Worm (Caenorhabditis elegans): ENCODE data around the gene eif-2Bdelta.

The eif-2Bdelta gene

ce11 chrV:9492460-9492859, 21.2 kb upstream of the eif-2Bdelta start:
- TF ChIP-seq nhr-28 (tag; optimal IDR thresholded peaks at IDR 0.05) (peak; percentile 26), daf-16 (GFP tag; optimal IDR thresholded peaks at IDR 0.05) (no peak), daf-16 (tag; optimal IDR thresholded peaks at IDR 0.05) (peak; percentile 26), dve-1 (tag; optimal IDR thresholded peaks at IDR 0.05; ENCODE audit: insufficient read depth) (peak; percentile 56), nhr-102 (tag; optimal IDR thresholded peaks at IDR 0.05) (no peak), lin-15B (tag; optimal IDR thresholded peaks at IDR 0.05) (no peak), dmd-9 (GFP tag; IDR thresholded peaks at IDR 0.05) (no peak), ZK546.5 (tag; optimal IDR thresholded peaks at IDR 0.05) (no peak), saeg-2 (GFP tag; IDR thresholded peaks at IDR 0.05) (no peak), pqm-1 (tag; optimal IDR thresholded peaks at IDR 0.05) (peak; percentile 19), lin-1 (GFP tag; IDR thresholded peaks at IDR 0.05) (no peak), hlh-11 (tag; optimal IDR thresholded peaks at IDR 0.05) (peak; percentile 35), nhr-237 (tag; optimal IDR thresholded peaks at IDR 0.05) (no peak), ztf-11 (tag; optimal IDR thresholded peaks at IDR 0.05) (no peak), daf-8 (GFP tag; IDR thresholded peaks at IDR 0.05) (no peak), dmd-6 (GFP tag; IDR thresholded peaks at IDR 0.05) (peak; percentile 68), attf-4 (tag; optimal IDR thresholded peaks at IDR 0.05) (no peak), daf-19 (GFP tag; conservative IDR thresholded peaks at IDR 0.05) (no peak), php-3 (GFP tag; IDR thresholded peaks at IDR 0.05) (no peak), lin-39 (tag; optimal IDR thresholded peaks at IDR 0.05) (no peak), lin-13 (GFP tag; optimal IDR thresholded peaks at IDR 0.05) (no peak), lsy-2 (tag; optimal IDR thresholded peaks at IDR 0.05) (no peak), F37D6.2 (tag; optimal IDR thresholded peaks at IDR 0.05) (no peak), dmd-8 (GFP tag; IDR thresholded peaks at IDR 0.05) (no peak), cey-2 (tag; optimal IDR thresholded peaks at IDR 0.05; ENCODE audit: borderline replicate concordance, insufficient read depth) (no peak), ztf-7 (tag; optimal IDR thresholded peaks at IDR 0.05) (no peak), D1046.2 (GFP tag; IDR thresholded peaks at IDR 0.05) (no peak)

ce11 chrV:9496742-9497141, 16.9 kb upstream of the eif-2Bdelta start, which contains the start of gene gsnl-1:
Gene gsnl-1 (plus strand): TSS chrV:9497042.
- TF ChIP-seq lin-29 (GFP tag; IDR thresholded peaks at IDR 0.05) (no peak), nhr-48 (tag; optimal IDR thresholded peaks at IDR 0.05) (no peak), nhr-28 (tag; optimal IDR thresholded peaks at IDR 0.05) (no peak), daf-16 (GFP tag; optimal IDR thresholded peaks at IDR 0.05) (peak in 1 of 2 experiments; percentile 37), daf-16 (tag; optimal IDR thresholded peaks at IDR 0.05) (no peak), lin-39 (tag; optimal IDR thresholded peaks at IDR 0.05) (no peak), ceh-62 (tag; optimal IDR thresholded peaks at IDR 0.05) (no peak)

ce11 chrV:9499295-9499694, 14.3 kb upstream of the eif-2Bdelta start:
- TF ChIP-seq mdt-29 (GFP tag; IDR thresholded peaks at IDR 0.05) (no peak), lin-39 (tag; optimal IDR thresholded peaks at IDR 0.05) (no peak), nhr-111 (GFP tag; optimal IDR thresholded peaks at IDR 0.05) (no peak), nhr-41 (GFP tag; IDR thresholded peaks at IDR 0.05) (no peak), nhr-11 (tag; optimal IDR thresholded peaks at IDR 0.05) (no peak), zip-2 (tag; optimal IDR thresholded peaks at IDR 0.05) (no peak)

- TF ChIP-seq hlh-30 (tag; optimal IDR thresholded peaks at IDR 0.05; ENCODE audit: insufficient read depth): no peak
- TF ChIP-seq nhr-77 (tag; optimal IDR thresholded peaks at IDR 0.05): no peak
- TF ChIP-seq dmd-6 (GFP tag; IDR thresholded peaks at IDR 0.05): no peak
- no peak for TF ChIP-seq ceh-62 (tag; optimal IDR thresholded peaks at IDR 0.05)
- no peak for TF ChIP-seq spr-1 (tag; optimal IDR thresholded peaks at IDR 0.05)
- TF ChIP-seq ceh-82 (tag; optimal IDR thresholded peaks at IDR 0.05): no peak
- TF ChIP-seq egl-27 (tag; optimal IDR thresholded peaks at IDR 0.05): no peak
- no peak for TF ChIP-seq ceh-20 (GFP tag; IDR thresholded peaks at IDR 0.05)
- no peak for TF ChIP-seq F44E2.7 (GFP tag; IDR thresholded peaks at IDR 0.05)
- TF ChIP-seq dmd-8 (GFP tag; IDR thresholded peaks at IDR 0.05): no peak
- no peak for TF ChIP-seq lin-29 (GFP tag; IDR thresholded peaks at IDR 0.05)
- no peak for TF ChIP-seq daf-8 (GFP tag; IDR thresholded peaks at IDR 0.05)
- no peak for TF ChIP-seq mdt-29 (GFP tag; IDR thresholded peaks at IDR 0.05)
- TF ChIP-seq F37D6.2 (tag; optimal IDR thresholded peaks at IDR 0.05): no peak
- TF ChIP-seq fos-1 (tag; optimal IDR thresholded peaks at IDR 0.05): no peak
- TF ChIP-seq lin-1 (GFP tag; IDR thresholded peaks at IDR 0.05): no peak
- no peak for TF ChIP-seq duxl-1 (tag; optimal IDR thresholded peaks at IDR 0.05; ENCODE audit: poor library complexity)
- no peak for TF ChIP-seq php-3 (GFP tag; IDR thresholded peaks at IDR 0.05)
Measured at ce11 chrV:9500826-9501451, 12.7 kb upstream of the eif-2Bdelta start, which contains the start of gene swt-5. Gene swt-5 (plus strand): TSS chrV:9501401.
